Worm (Caenorhabditis elegans): ENCODE results near the gene idpp-11.

Gene idpp-11

DNA sequence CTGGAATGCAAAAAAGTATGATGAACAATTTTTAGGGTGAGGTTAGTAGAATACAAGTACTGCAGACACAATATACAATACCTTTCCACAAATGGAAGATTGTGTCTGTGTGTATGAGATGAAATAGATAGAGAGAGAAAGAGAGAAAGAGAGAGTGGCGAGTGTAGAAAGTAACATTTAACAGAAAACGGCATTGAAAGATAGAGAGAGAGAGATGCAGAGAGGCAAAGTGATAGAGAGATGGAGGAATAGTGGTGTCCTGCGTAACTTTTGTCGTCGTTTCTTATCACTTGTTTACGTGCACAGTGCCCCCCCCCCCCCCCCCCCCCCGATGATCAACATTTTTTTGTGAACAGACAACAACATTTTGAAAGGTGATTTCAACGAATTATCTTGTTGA is 27.6 kb upstream of the idpp-11 start:
- no peak for TF ChIP-seq tab-1 (GFP tag; IDR thresholded peaks at IDR 0.05)
- no peak for TF ChIP-seq med-1 (GFP tag; optimal IDR thresholded peaks at IDR 0.05; ENCODE audit: insufficient read depth)
- TF ChIP-seq flt-1 (GFP tag; IDR thresholded peaks at IDR 0.05): no peak
- TF ChIP-seq ztf-23 (GFP tag; IDR thresholded peaks at IDR 0.05): no peak
- no peak for TF ChIP-seq ztf-29 (GFP tag; IDR thresholded peaks at IDR 0.05)
- TF ChIP-seq klf-2 (GFP tag; conservative IDR thresholded peaks at IDR 0.05): no peak
- TF ChIP-seq cog-1 (tag; optimal IDR thresholded peaks at IDR 0.05): no peak
- no peak for TF ChIP-seq ref-1 (GFP tag; conservative IDR thresholded peaks at IDR 0.05)
- TF ChIP-seq T22C8.4 (GFP tag; IDR thresholded peaks at IDR 0.05): no peak

DNA sequence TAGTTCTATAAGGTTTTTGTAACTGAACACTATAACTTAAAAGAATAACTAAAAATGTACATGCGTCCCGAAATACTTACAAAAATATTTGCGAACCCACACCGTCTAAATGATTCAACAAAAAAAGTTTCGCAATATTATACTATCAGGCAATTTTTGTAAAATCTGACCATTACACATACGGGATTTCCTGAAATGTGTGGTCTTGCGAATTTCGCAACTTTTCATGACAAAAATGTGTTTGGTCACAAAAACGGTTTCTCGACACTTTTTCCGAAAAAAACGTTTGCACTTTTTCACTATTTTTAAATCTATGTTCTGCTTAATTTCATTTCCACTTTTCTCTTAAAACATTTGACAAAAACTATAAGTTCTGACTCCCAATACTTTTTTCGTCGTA is 27.1 kb upstream of the idpp-11 start:
- TF ChIP-seq T22C8.4 (GFP tag; IDR thresholded peaks at IDR 0.05) (no peak), ztf-29 (GFP tag; IDR thresholded peaks at IDR 0.05) (no peak), cog-1 (tag; optimal IDR thresholded peaks at IDR 0.05) (no peak), flt-1 (GFP tag; IDR thresholded peaks at IDR 0.05) (no peak), klf-2 (GFP tag; conservative IDR thresholded peaks at IDR 0.05) (no peak), med-1 (GFP tag; optimal IDR thresholded peaks at IDR 0.05; ENCODE audit: insufficient read depth) (no peak), tab-1 (GFP tag; IDR thresholded peaks at IDR 0.05) (no peak), ztf-23 (GFP tag; IDR thresholded peaks at IDR 0.05) (no peak), ref-1 (GFP tag; conservative IDR thresholded peaks at IDR 0.05) (no peak)

DNA sequence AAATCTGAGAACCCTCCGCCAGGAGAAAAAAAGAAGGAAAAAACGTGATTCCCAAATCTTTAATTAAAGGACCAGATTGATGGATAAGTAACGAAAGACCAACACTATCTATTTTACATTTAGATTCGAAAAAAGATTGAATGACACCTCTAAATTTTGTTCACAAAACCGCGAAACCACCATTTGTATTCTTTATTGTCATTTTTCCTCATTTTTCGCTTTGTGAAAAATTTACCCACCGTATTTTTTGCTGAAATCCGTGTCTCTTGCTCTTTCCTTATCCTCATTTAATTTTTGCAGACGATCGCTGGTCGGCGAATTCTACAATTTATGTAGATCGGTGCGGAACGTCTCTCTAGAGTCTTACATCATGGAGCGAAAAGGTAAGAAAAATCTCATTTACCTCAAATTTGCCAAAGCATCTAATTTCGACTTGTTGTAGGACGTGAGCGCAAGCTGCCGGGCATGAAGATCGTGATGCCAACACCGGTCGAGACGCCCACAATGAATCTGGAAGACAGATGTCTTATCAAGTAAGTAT is 25.8 kb upstream of the idpp-11 start, which contains the start of the genes sek-1 and R03G5.6:
sek-1 (plus strand) TSS at position 301 of the 541 bp plus-strand sequence.
R03G5.6 (minus strand) TSS at position 491 of the 541 bp plus-strand sequence.
- TF ChIP-seq cog-1 (tag; optimal IDR thresholded peaks at IDR 0.05): no peak
- no peak for TF ChIP-seq T22C8.4 (GFP tag; IDR thresholded peaks at IDR 0.05)
- no peak for TF ChIP-seq ztf-23 (GFP tag; IDR thresholded peaks at IDR 0.05)
- TF ChIP-seq flt-1 (GFP tag; IDR thresholded peaks at IDR 0.05): no peak
- TF ChIP-seq tab-1 (GFP tag; IDR thresholded peaks at IDR 0.05): no peak
- no peak for TF ChIP-seq ztf-29 (GFP tag; IDR thresholded peaks at IDR 0.05)
- TF ChIP-seq med-1 (GFP tag; optimal IDR thresholded peaks at IDR 0.05; ENCODE audit: insufficient read depth): no peak
- TF ChIP-seq ref-1 (GFP tag; conservative IDR thresholded peaks at IDR 0.05): no peak
- no peak for TF ChIP-seq klf-2 (GFP tag; conservative IDR thresholded peaks at IDR 0.05)

DNA sequence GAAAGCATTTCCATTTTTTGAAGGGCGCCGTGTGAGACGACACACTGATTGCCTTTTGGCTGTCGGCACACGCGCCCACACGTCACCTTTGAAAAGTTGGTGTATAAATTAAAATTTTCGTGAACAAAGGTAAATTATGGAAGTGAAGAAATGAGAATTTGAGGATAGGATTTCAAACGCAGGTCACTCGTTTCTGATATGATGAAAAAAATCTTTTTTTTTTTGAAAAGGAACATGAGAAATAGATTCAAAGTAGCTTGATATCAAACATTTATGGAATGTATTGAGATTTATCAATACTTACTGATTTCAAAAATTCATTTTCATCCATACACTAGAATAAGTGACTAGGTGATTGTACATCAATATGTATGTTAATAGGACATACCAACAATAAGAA is 24.8 kb upstream of the idpp-11 start:
- TF ChIP-seq klf-2 (GFP tag; conservative IDR thresholded peaks at IDR 0.05): no peak
- TF ChIP-seq cog-1 (tag; optimal IDR thresholded peaks at IDR 0.05): no peak
- no peak for TF ChIP-seq ztf-23 (GFP tag; IDR thresholded peaks at IDR 0.05)
- TF ChIP-seq T22C8.4 (GFP tag; IDR thresholded peaks at IDR 0.05): no peak
- TF ChIP-seq flt-1 (GFP tag; IDR thresholded peaks at IDR 0.05): no peak
- TF ChIP-seq med-1 (GFP tag; optimal IDR thresholded peaks at IDR 0.05; ENCODE audit: insufficient read depth): no peak

DNA sequence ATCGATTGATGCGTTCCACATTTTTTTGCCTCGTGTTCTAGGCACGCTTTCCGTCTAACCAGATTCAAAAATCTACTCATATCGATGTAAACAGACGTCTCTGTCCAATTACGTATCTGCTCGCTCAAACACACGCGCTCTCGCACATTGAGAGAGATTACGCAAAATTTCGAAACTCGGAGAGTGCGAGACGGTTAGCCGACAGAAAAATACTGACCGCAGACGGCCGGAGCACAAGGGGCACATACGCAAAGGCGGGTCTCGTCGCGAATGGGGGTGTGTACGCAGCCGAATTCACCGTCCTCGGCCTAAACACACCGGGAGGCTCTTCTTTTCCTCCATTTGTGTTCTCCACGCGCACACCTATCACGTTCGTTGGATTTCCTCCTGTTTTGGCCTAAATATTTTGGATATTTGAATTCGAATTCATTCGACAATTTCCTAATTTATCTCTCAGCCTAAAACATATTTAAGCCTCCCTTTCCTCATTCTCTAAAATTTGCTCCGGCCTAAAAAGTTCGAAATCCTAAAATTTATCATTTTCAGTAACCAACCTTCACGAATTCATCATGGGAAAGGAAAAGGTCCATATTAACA is 19.1 kb upstream of the idpp-11 start, which contains the start of gene eef-1A.2:
eef-1A.2 (plus strand) TSS at position 547 of the 597 bp plus-strand sequence.
- TF ChIP-seq med-1 (GFP tag; optimal IDR thresholded peaks at IDR 0.05; ENCODE audit: insufficient read depth) (no peak), tab-1 (GFP tag; IDR thresholded peaks at IDR 0.05) (peak; percentile 79), flt-1 (GFP tag; IDR thresholded peaks at IDR 0.05) (peak; percentile 38; the same call in 1 of the 2 replicates), cog-1 (tag; optimal IDR thresholded peaks at IDR 0.05) (peak; percentile 92), ztf-23 (GFP tag; IDR thresholded peaks at IDR 0.05) (peak; percentile 100)

DNA sequence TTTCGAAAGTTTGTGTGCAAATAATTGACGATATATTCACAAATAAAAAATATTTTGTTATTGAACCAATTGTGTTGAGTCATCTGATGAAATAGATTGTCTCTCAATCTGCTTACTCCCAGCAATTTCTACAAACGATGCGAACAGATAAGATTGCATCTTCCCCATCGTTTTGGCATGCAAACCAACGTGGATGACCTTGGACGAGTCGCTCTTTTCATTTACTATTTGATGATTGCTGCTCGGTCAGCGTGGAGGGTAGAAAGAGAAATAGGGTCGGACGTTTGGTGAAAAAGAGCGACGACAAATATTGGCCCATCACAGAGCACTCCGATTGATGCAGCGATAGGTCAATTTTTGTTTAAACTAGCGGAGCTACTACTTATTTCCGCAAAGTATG is 16.6 kb upstream of the idpp-11 start:
- peak; percentile 42 for TF ChIP-seq cog-1 (tag; optimal IDR thresholded peaks at IDR 0.05)
- TF ChIP-seq ztf-29 (GFP tag; IDR thresholded peaks at IDR 0.05): no peak; the same call in 1 of the 2 replicates
- TF ChIP-seq flt-1 (GFP tag; IDR thresholded peaks at IDR 0.05): peak; percentile 45; the same call in 1 of the 2 replicates
- no peak for TF ChIP-seq ztf-23 (GFP tag; IDR thresholded peaks at IDR 0.05)
- no peak for TF ChIP-seq T22C8.4 (GFP tag; IDR thresholded peaks at IDR 0.05)
- no peak for TF ChIP-seq tab-1 (GFP tag; IDR thresholded peaks at IDR 0.05)
- TF ChIP-seq med-1 (GFP tag; optimal IDR thresholded peaks at IDR 0.05; ENCODE audit: insufficient read depth): no peak
- TF ChIP-seq klf-2 (GFP tag; conservative IDR thresholded peaks at IDR 0.05): no peak
- no peak for TF ChIP-seq ref-1 (GFP tag; conservative IDR thresholded peaks at IDR 0.05)

DNA sequence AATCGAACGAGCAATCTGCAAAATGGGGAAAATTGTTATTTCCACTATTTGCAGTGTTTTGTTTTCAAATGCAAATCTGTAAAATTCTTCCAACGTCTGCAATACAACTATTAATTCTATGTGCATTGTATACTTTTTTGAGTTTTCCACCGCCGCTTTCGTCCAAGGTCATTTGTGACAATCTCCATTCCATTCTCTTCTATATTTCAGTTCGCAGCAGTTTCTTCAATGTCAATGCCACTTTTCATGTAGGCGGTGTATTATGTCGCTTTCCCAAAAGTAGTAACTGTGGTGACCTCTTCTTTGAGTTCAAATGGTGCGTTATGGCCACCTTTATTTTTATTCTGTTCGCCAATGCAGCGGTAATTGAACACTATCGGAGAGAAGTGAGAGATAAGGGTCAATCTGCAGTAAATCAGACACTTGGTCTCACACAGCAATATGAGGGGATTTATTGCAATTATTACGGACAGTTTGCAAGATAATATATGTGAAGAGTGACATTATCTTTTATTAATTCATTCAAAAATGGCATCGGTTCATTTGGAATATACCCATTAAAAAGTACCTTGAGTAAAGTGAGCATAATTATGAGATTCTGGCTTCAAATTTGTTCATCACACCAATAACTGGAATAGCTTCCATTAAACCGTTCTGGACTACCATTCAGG is 15.6 kb upstream of the idpp-11 start:
- no peak for TF ChIP-seq med-1 (GFP tag; optimal IDR thresholded peaks at IDR 0.05; ENCODE audit: insufficient read depth)
- no peak for TF ChIP-seq ztf-29 (GFP tag; IDR thresholded peaks at IDR 0.05)
- TF ChIP-seq tab-1 (GFP tag; IDR thresholded peaks at IDR 0.05): no peak
- TF ChIP-seq ref-1 (GFP tag; conservative IDR thresholded peaks at IDR 0.05): no peak
- TF ChIP-seq klf-2 (GFP tag; conservative IDR thresholded peaks at IDR 0.05): no peak
- no peak for TF ChIP-seq cog-1 (tag; optimal IDR thresholded peaks at IDR 0.05)
- no peak for TF ChIP-seq T22C8.4 (GFP tag; IDR thresholded peaks at IDR 0.05)
- no peak for TF ChIP-seq ztf-23 (GFP tag; IDR thresholded peaks at IDR 0.05)
- no peak for TF ChIP-seq flt-1 (GFP tag; IDR thresholded peaks at IDR 0.05)

DNA sequence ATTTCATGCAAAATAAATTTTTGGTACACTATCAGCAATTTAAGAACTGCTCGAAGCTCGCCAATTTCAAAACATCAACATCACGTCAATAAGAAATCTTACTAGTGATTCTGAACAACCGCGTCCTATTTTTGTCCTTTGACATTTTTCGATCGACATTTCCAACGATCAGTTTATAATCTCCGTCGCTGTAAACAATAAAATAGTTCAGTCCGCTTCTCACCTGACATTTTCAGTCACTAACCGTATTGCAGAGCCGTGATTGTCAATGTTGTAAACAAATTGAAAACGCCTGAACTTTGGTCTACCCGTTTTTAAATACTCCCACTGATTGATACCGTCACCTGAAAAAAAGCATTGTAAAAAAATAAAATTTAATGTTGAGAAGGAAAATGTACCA is 14.4 kb upstream of the idpp-11 start:
- TF ChIP-seq flt-1 (GFP tag; IDR thresholded peaks at IDR 0.05) (no peak), ztf-23 (GFP tag; IDR thresholded peaks at IDR 0.05) (no peak), ztf-29 (GFP tag; IDR thresholded peaks at IDR 0.05) (no peak), ref-1 (GFP tag; conservative IDR thresholded peaks at IDR 0.05) (no peak), tab-1 (GFP tag; IDR thresholded peaks at IDR 0.05) (no peak), T22C8.4 (GFP tag; IDR thresholded peaks at IDR 0.05) (no peak), cog-1 (tag; optimal IDR thresholded peaks at IDR 0.05) (no peak), med-1 (GFP tag; optimal IDR thresholded peaks at IDR 0.05; ENCODE audit: insufficient read depth) (no peak), klf-2 (GFP tag; conservative IDR thresholded peaks at IDR 0.05) (no peak)

DNA sequence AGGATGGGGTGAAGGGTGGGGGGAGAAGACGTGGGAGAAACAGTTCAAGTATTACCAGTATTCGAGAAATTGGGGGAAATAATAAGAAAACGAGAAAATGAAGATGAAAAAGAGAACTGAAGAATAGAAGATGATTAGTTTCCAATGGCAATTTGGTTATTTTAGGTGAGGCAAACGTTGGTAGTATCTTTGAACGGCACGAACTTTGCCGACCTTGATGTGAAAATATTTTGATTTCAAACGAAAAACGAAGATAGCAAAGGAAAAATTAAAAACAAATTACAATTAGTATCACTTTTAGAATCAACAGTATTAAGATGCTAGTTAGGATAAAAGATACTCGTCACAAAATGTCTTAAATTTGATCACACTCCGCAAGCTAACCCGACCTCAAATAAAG is 8.2 kb upstream of the idpp-11 start, which contains the start of gene sul-3:
sul-3 (minus strand) TSS at position 101 of the 400 bp plus-strand sequence.
- TF ChIP-seq ref-1 (GFP tag; conservative IDR thresholded peaks at IDR 0.05): no peak
- TF ChIP-seq T22C8.4 (GFP tag; IDR thresholded peaks at IDR 0.05): no peak
- no peak for TF ChIP-seq tab-1 (GFP tag; IDR thresholded peaks at IDR 0.05)
- no peak for TF ChIP-seq med-1 (GFP tag; optimal IDR thresholded peaks at IDR 0.05; ENCODE audit: insufficient read depth)
- TF ChIP-seq ztf-29 (GFP tag; IDR thresholded peaks at IDR 0.05): no peak
- no peak for TF ChIP-seq flt-1 (GFP tag; IDR thresholded peaks at IDR 0.05)
- TF ChIP-seq cog-1 (tag; optimal IDR thresholded peaks at IDR 0.05): no peak
- TF ChIP-seq ztf-23 (GFP tag; IDR thresholded peaks at IDR 0.05): no peak
- TF ChIP-seq klf-2 (GFP tag; conservative IDR thresholded peaks at IDR 0.05): no peak

Measured in whole organism, midembryonic.